Worm (Caenorhabditis elegans) whole organism, L1 larva: ENCODE data around the gene ben-1.

Experiments used
- C16A3.4 ChIP-seq: fragments of 150-350 bp; optimal IDR thresholded peaks from 2 replicates; lab custom pipeline; 2014; ENCODE audit warnings: missing biosample characterization, missing genetic modification characterization
- Y116A8C.19 ChIP-seq: sonication (generic microtip); optimal IDR thresholded peaks from 2 replicates; lab custom pipeline; 2016; ENCODE audit warnings: missing compliant biosample characterization, missing genetic modification characterization, borderline replicate concordance
- aha-1 ChIP-seq: fragments of 150-350 bp; optimal IDR thresholded peaks from 2 replicates; lab custom pipeline; 2014; ENCODE audit warnings: missing biosample characterization, missing genetic modification characterization
- ama-1 ChIP-seq: fragments of 150-350 bp; optimal IDR thresholded peaks from 2 replicates; lab custom pipeline; 2014
- blmp-1 ChIP-seq: fragments of 150-350 bp; optimal IDR thresholded peaks from 2 replicates; lab custom pipeline; 2014; ENCODE audit warnings: missing biosample characterization, missing genetic modification characterization
- ceh-63 ChIP-seq: fragments of 200-800 bp; sonication (Bioruptor generic); optimal IDR thresholded peaks from 2 replicates; lab custom pipeline; 2018; ENCODE audit warnings: mild to moderate bottlenecking, missing genetic modification characterization, missing compliant biosample characterization
- ceh-8 ChIP-seq: fragments of 200-800 bp; sonication (Bioruptor generic); optimal IDR thresholded peaks from 2 replicates; lab custom pipeline; 2018; ENCODE audit warnings: mild to moderate bottlenecking, missing genetic modification characterization, moderate library complexity, missing compliant biosample characterization
- ceh-82 ChIP-seq, 3 experiments: fragments of 150-350 bp in 1 of 3; sonication (generic microtip) in 2 of 3; optimal IDR thresholded peaks; 2 replicates each; lab custom pipeline; 2014 to 2017; ENCODE audit warnings: missing biosample characterization in 3 of 3, missing genetic modification characterization in 3 of 3
- ceh-88 ChIP-seq: fragments of 200-800 bp; sonication (Bioruptor generic); IDR thresholded peaks from 2 replicates; pipeline ENCODE4 v1.3.6; 2022; ENCODE audit warnings: missing genetic modification characterization, missing compliant biosample characterization
- ceh-90 ChIP-seq: sonication (generic microtip); optimal IDR thresholded peaks from 2 replicates; lab custom pipeline; 2016; ENCODE audit warnings: missing genetic modification characterization, missing compliant biosample characterization
- dpl-1 ChIP-seq, 3 experiments: fragments of 150-350 bp in 2 of 3; sonication (generic microtip) in 1 of 3; optimal IDR thresholded peaks; 2 replicates each; lab custom pipeline; 2014 to 2017; ENCODE audit warnings: missing biosample characterization in 3 of 3, missing genetic modification characterization in 3 of 3, missing genetic modification reagents in 3 of 3
- dsc-1 ChIP-seq: sonication (generic microtip); optimal IDR thresholded peaks from 2 replicates; lab custom pipeline; 2016; ENCODE audit warnings: mild to moderate bottlenecking, missing genetic modification characterization, missing compliant biosample characterization
- efl-3 ChIP-seq: fragments of 200-800 bp; sonication (Bioruptor generic); optimal IDR thresholded peaks from 2 replicates; lab custom pipeline; 2018; ENCODE audit warnings: mild to moderate bottlenecking, missing genetic modification characterization, missing compliant biosample characterization
- egl-13 ChIP-seq: sonication (generic microtip); optimal IDR thresholded peaks from 2 replicates; lab custom pipeline; 2016; ENCODE audit warnings: missing genotype, missing genetic modification reagents, missing genetic modification characterization, missing compliant biosample characterization
- fkh-10 ChIP-seq: sonication (generic microtip); optimal IDR thresholded peaks from 2 replicates; lab custom pipeline; 2017; ENCODE audit warnings: missing biosample characterization, missing genetic modification reagents, missing genetic modification characterization
- fkh-4 ChIP-seq: sonication (generic microtip); optimal IDR thresholded peaks from 2 replicates; lab custom pipeline; 2016; ENCODE audit warnings: missing compliant biosample characterization, missing genetic modification characterization, borderline replicate concordance
- grh-1 ChIP-seq: fragments of 200-800 bp; sonication (Bioruptor generic); IDR thresholded peaks from 2 replicates; pipeline ENCODE4 v1.3.6; 2022; ENCODE audit warnings: missing genetic modification reagents, missing genetic modification characterization, missing compliant biosample characterization
- hlh-17 ChIP-seq: fragments of 200-800 bp; sonication (Bioruptor generic); optimal IDR thresholded peaks from 2 replicates; lab custom pipeline; 2018; ENCODE audit warnings: missing genetic modification characterization, mild to moderate bottlenecking, missing compliant biosample characterization, moderate library complexity, borderline replicate concordance
- hpl-2 ChIP-seq: fragments of 150-350 bp; optimal IDR thresholded peaks from 2 replicates; lab custom pipeline; 2014; ENCODE audit warnings: missing biosample characterization, missing genetic modification reagents, missing genetic modification characterization
- irx-1 ChIP-seq: sonication (generic microtip); optimal IDR thresholded peaks from 2 replicates; lab custom pipeline; 2016; ENCODE audit warnings: missing genetic modification characterization, missing compliant biosample characterization
- isw-1 ChIP-seq: fragments of 200-800 bp; sonication (Bioruptor generic); IDR thresholded peaks from 2 replicates; pipeline ENCODE4 v1.3.6; 2022; ENCODE audit warnings: missing genetic modification characterization, missing compliant biosample characterization
- jun-1 ChIP-seq: fragments of 150-350 bp; optimal IDR thresholded peaks from 2 replicates; lab custom pipeline; 2014; ENCODE audit warnings: missing biosample characterization, missing genetic modification reagents, missing genetic modification characterization
- lin-13 ChIP-seq: fragments of 150-350 bp; optimal IDR thresholded peaks from 2 replicates; lab custom pipeline; 2014; ENCODE audit warnings: missing biosample characterization, missing genetic modification reagents, missing genetic modification characterization
- lin-35 ChIP-seq, 2 experiments: fragments of 150-350 bp; optimal IDR thresholded peaks; 2 replicates each; lab custom pipeline; 2014; ENCODE audit warnings: missing biosample characterization in 2 of 2, missing genetic modification characterization in 2 of 2, missing genetic modification reagents in 2 of 2
- lin-39 ChIP-seq: fragments of 150-350 bp; optimal IDR thresholded peaks from 2 replicates; lab custom pipeline; 2014; ENCODE audit warnings: missing biosample characterization, missing genetic modification reagents, missing genetic modification characterization
- lsy-2 ChIP-seq, 2 experiments: fragments of 150-350 bp; optimal IDR thresholded peaks; 2 replicates each; lab custom pipeline; 2014; ENCODE audit warnings: missing biosample characterization in 2 of 2, missing genetic modification characterization in 2 of 2
- mdl-1 ChIP-seq, 2 experiments: fragments of 150-350 bp; optimal IDR thresholded peaks; 2 replicates each; lab custom pipeline; 2014 to 2017; ENCODE audit warnings: missing biosample characterization in 2 of 2, missing genetic modification characterization in 2 of 2, inconsistent platforms in 1 of 2
- mef-2 ChIP-seq: fragments of 150-350 bp; optimal IDR thresholded peaks from 2 replicates; lab custom pipeline; 2014; ENCODE audit warnings: missing biosample characterization, missing genetic modification characterization
- nhr-11 ChIP-seq: fragments of 150-350 bp; optimal IDR thresholded peaks from 2 replicates; lab custom pipeline; 2014; ENCODE audit warnings: missing biosample characterization, missing genetic modification characterization
- nhr-12 ChIP-seq: sonication (generic microtip); optimal IDR thresholded peaks from 2 replicates; lab custom pipeline; 2017; ENCODE audit warnings: missing biosample characterization, missing genetic modification characterization
- nhr-20 ChIP-seq: sonication (generic microtip); optimal IDR thresholded peaks from 2 replicates; lab custom pipeline; 2016; ENCODE audit warnings: mild to moderate bottlenecking, missing genetic modification characterization, missing compliant biosample characterization
- nhr-47 ChIP-seq: sonication (generic microtip); optimal IDR thresholded peaks from 2 replicates; lab custom pipeline; 2016; ENCODE audit warnings: mild to moderate bottlenecking, missing genetic modification characterization, moderate library complexity, missing compliant biosample characterization
- nhr-71 ChIP-seq: sonication (generic microtip); optimal IDR thresholded peaks from 2 replicates; lab custom pipeline; 2016; ENCODE audit warnings: mild to moderate bottlenecking, missing genetic modification characterization, moderate library complexity, missing compliant biosample characterization
- nhr-76 ChIP-seq: sonication (generic microtip); optimal IDR thresholded peaks from 2 replicates; lab custom pipeline; 2017; ENCODE audit warnings: missing biosample characterization, missing genetic modification characterization
- nhr-77 ChIP-seq: fragments of 150-350 bp; optimal IDR thresholded peaks from 2 replicates; lab custom pipeline; 2014; ENCODE audit warnings: missing biosample characterization, missing genetic modification characterization
- nhr-85 ChIP-seq: sonication (generic microtip); peaks from one replicate; lab custom pipeline; 2016; ENCODE audit warnings: missing genetic modification characterization, inconsistent platforms, missing compliant biosample characterization
- pax-3 ChIP-seq: fragments of 200-800 bp; sonication (Bioruptor generic); optimal IDR thresholded peaks from 2 replicates; lab custom pipeline; 2018; ENCODE audit warnings: mild to moderate bottlenecking, missing genetic modification characterization, moderate library complexity, missing compliant biosample characterization
- snpc-4 ChIP-seq: fragments of 150-350 bp; optimal IDR thresholded peaks from 2 replicates; lab custom pipeline; 2014; ENCODE audit warnings: missing biosample characterization, missing genetic modification characterization
- snu-23 ChIP-seq: sonication (generic microtip); optimal IDR thresholded peaks from 2 replicates; lab custom pipeline; 2016; ENCODE audit warnings: missing genetic modification characterization, missing compliant biosample characterization
- sox-4 ChIP-seq: sonication (generic microtip); optimal IDR thresholded peaks from 2 replicates; lab custom pipeline; 2016; ENCODE audit warnings: missing genetic modification characterization, missing compliant biosample characterization
- sup-37 ChIP-seq: fragments of 200-800 bp; sonication (Bioruptor generic); optimal IDR thresholded peaks from 2 replicates; lab custom pipeline; 2018; ENCODE audit warnings: mild to moderate bottlenecking, missing genetic modification characterization, missing compliant biosample characterization
- swsn-7 ChIP-seq: sonication (generic microtip); optimal IDR thresholded peaks from 2 replicates; lab custom pipeline; 2016; ENCODE audit warnings: missing genetic modification characterization, missing compliant biosample characterization
- tbx-2 ChIP-seq: sonication (generic microtip); optimal IDR thresholded peaks from 2 replicates; lab custom pipeline; 2016; ENCODE audit warnings: missing genetic modification characterization, missing compliant biosample characterization
- tlp-1 ChIP-seq: fragments of 150-350 bp; optimal IDR thresholded peaks from 2 replicates; lab custom pipeline; 2014; ENCODE audit warnings: missing biosample characterization, missing genetic modification characterization
- unc-130 ChIP-seq: fragments of 150-350 bp; optimal IDR thresholded peaks from 2 replicates; lab custom pipeline; 2017; ENCODE audit warnings: missing biosample characterization, missing genetic modification characterization, inconsistent platforms
- unc-62 ChIP-seq: fragments of 150-350 bp; optimal IDR thresholded peaks from 2 replicates; lab custom pipeline; 2014; ENCODE audit warnings: missing biosample characterization, missing genetic modification reagents, missing genetic modification characterization
- unc-86 ChIP-seq: sonication (generic microtip); optimal IDR thresholded peaks from 2 replicates; lab custom pipeline; 2016; ENCODE audit warnings: missing genetic modification characterization, missing compliant biosample characterization
- unc-98 ChIP-seq: fragments of 200-800 bp; sonication (Bioruptor generic); IDR thresholded peaks from 2 replicates; pipeline ENCODE4 v1.3.6; 2022; ENCODE audit warnings: missing genetic modification characterization, missing compliant biosample characterization
- vab-15 ChIP-seq: sonication (generic microtip); optimal IDR thresholded peaks from 2 replicates; lab custom pipeline; 2017; ENCODE audit warnings: missing genotype, mild to moderate bottlenecking, missing genetic modification characterization, missing compliant biosample characterization
- zag-1 ChIP-seq: fragments of 150-350 bp; optimal IDR thresholded peaks from 2 replicates; lab custom pipeline; 2014; ENCODE audit warnings: missing biosample characterization, missing genetic modification characterization
- zip-4 ChIP-seq: fragments of 200-800 bp; sonication (Bioruptor generic); optimal IDR thresholded peaks from 2 replicates; lab custom pipeline; 2018; ENCODE audit warnings: mild to moderate bottlenecking, missing genetic modification characterization, moderate library complexity, missing compliant biosample characterization
- ztf-11 ChIP-seq, 2 experiments: sonication (generic microtip); optimal IDR thresholded peaks; 2 replicates each; lab custom pipeline; 2016 to 2017; ENCODE audit warnings: missing genetic modification characterization in 2 of 2, missing biosample characterization in 1 of 2, missing compliant biosample characterization in 1 of 2
- ztf-4 ChIP-seq: fragments of 150-350 bp; optimal IDR thresholded peaks from 2 replicates; lab custom pipeline; 2014; ENCODE audit warnings: missing biosample characterization, missing genetic modification characterization

The ben-1 gene

DNA sequence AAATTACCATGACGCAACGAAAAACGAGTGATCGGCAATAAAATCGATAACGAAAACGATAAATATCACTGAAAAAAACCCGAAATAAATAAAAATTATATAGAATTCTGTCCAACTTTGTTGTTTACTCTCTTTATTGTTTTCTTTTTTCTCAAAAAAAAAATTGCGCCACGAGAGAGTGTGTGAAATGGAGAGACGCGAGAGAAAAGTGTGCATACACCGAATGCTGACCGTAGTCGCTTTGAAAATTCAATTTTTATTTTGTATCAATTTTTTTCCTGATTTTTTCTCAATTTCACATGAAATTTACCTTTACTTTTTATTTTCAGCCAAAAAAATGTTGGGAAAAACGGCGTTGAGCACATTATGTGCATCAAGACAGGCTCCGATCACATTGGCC, 31.5 kb downstream of the ben-1 start, which contains the start of the genes M01F1.4 and mrpl-35 (continued):
- TF ChIP-seq efl-3 (no peak), ztf-4 (tag; lab: Kevin White, UChicago) (no peak), hpl-2 (GFP tag; lab: Kevin White, UChicago) (no peak), ceh-63 (GFP tag; lab: Kevin White, UChicago) (no peak), tlp-1 (tag; lab: Kevin White, UChicago) (no peak), nhr-77 (tag; lab: Kevin White, UChicago) (no peak), egl-13 (tag; lab: Kevin White, UChicago) (no peak), ceh-82 (tag; optimal IDR thresholded peaks at IDR 0.05; lab: Kevin White, UChicago) (peak in 1 of 3 experiments; percentile 59), swsn-7 (tag; lab: Kevin White, UChicago) (peak; percentile 28), nhr-76 (tag; lab: Kevin White, UChicago) (no peak), Y116A8C.19 (no peak), nhr-47 (tag; lab: Kevin White, UChicago) (peak; percentile 38), ceh-88 (GFP tag; lab: Robert Waterston, UW) (no peak), isw-1 (GFP tag; lab: Robert Waterston, UW) (no peak; the same call in 1 of the 2 replicates), sox-4 (tag; lab: Kevin White, UChicago) (no peak), unc-62 (no peak), ztf-11 (tag; optimal IDR thresholded peaks at IDR 0.05; lab: Kevin White, UChicago) (no peak), lsy-2 (tag; optimal IDR thresholded peaks at IDR 0.05; lab: Kevin White, UChicago) (peak; percentile 95 to 98), lin-39 (tag; lab: Kevin White, UChicago) (no peak), jun-1 (no peak), zag-1 (tag; lab: Kevin White, UChicago) (no peak), grh-1 (no peak), lin-35 (GFP tag; optimal IDR thresholded peaks at IDR 0.05; lab: Kevin White, UChicago) (peak; percentile 61 to 70), nhr-12 (tag; lab: Kevin White, UChicago) (no peak), nhr-11 (no peak), C16A3.4 (tag; lab: Kevin White, UChicago) (peak; percentile 3), dsc-1 (tag; lab: Kevin White, UChicago) (no peak), unc-86 (no peak), fkh-4 (tag; lab: Kevin White, UChicago) (no peak), sup-37 (no peak), zip-4 (no peak), snpc-4 (tag; lab: Kevin White, UChicago) (peak; percentile 52), unc-130 (tag; lab: Kevin White, UChicago) (peak; percentile 26), blmp-1 (peak; percentile 67), irx-1 (no peak), vab-15 (tag; lab: Kevin White, UChicago) (no peak), fkh-10 (GFP tag; lab: Kevin White, UChicago) (no peak), unc-98 (GFP tag; lab: Robert Waterston, UW) (no peak), nhr-85 (tag; lab: Kevin White, UChicago) (no peak)

DNA sequence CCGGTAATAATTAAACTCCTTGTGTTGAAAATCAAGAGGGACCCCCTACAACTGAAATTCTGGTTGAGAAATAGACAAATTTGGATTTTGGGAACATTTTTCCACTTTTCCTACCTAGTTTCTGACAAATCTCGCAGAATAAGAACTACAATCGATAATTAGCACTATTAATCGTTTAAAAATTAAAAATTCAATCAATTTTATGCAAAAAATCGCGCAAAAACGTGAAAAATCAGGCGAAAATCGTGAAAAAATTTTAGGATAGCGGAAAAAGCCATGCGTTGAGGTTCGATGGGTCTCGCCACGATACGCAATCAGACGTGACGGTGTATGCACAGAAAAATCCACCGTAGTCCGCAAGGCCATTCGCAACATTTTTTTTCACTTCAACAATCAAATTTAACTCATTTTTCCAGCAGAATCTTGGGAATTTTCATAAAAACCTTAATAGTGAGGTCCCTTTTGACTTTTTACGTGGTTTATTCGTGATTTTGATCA, 36.3 kb downstream of the ben-1 start, which contains the start of gene lias-1:
Gene lias-1, minus strand, starts transcription at position 51 of the 498 bp plus-strand sequence.
- peak; percentile 69 for TF ChIP-seq hpl-2 (GFP tag; lab: Kevin White, UChicago)
- TF ChIP-seq mef-2 (tag; lab: Kevin White, UChicago), result no peak
- TF ChIP-seq nhr-71 (tag; lab: Kevin White, UChicago), result peak; percentile 83
- TF ChIP-seq aha-1, result no peak
- peak; percentile 68 for TF ChIP-seq tbx-2 (tag; lab: Kevin White, UChicago)
- TF ChIP-seq dpl-1 (GFP tag; optimal IDR thresholded peaks at IDR 0.05; lab: Kevin White, UChicago), result peak; percentile 76 to 87 (median 84)
- TF ChIP-seq grh-1, result no peak
- TF ChIP-seq unc-86, result peak; percentile 43
- TF ChIP-seq snu-23 (GFP tag; lab: Kevin White, UChicago), result peak; percentile 90
- peak; percentile 81 for TF ChIP-seq lin-13 (GFP tag; lab: Kevin White, UChicago)
- TF ChIP-seq nhr-77 (tag; lab: Kevin White, UChicago), result peak; percentile 71
- TF ChIP-seq nhr-47 (tag; lab: Kevin White, UChicago), result peak; percentile 83
- TF ChIP-seq ama-1, result peak; percentile 50
- TF ChIP-seq ceh-8 (GFP tag; lab: Kevin White, UChicago), result peak; percentile 19
- no peak for TF ChIP-seq pax-3 (tag; lab: Kevin White, UChicago)
- peak; percentile 97 to 98 for TF ChIP-seq lsy-2 (tag; optimal IDR thresholded peaks at IDR 0.05; lab: Kevin White, UChicago)
- TF ChIP-seq hlh-17 (GFP tag; lab: Kevin White, UChicago), result no peak
- no peak for TF ChIP-seq ceh-90
- TF ChIP-seq nhr-11, result no peak
- TF ChIP-seq nhr-20 (tag; lab: Kevin White, UChicago), result peak; percentile 69
- TF ChIP-seq mdl-1 (tag; optimal IDR thresholded peaks at IDR 0.05; lab: Kevin White, UChicago), result peak in 1 of 2 experiments; percentile 81
